Fruit fly (Drosophila melanogaster) S2 (cell line): ENCODE data around the gene CG8326.
A peak's percentile ranks its signal among the peaks of the same experiment; 100 is the strongest.

ENCODE experiments used
- CG8478 ChIP-seq: fragments of >200 bp; optimal IDR thresholded peaks from 2 replicates; lab custom pipeline; 2018
- CTCF ChIP-seq, 2 experiments: fragments of >200 bp; optimal IDR thresholded peaks; 2 replicates each; lab custom pipeline; 2018

CG8326 gene

dm6 chrX:17631996-17632612 is 2.8 kb upstream of the CG8326 start, which contains the start of the genes corolla and ND-24:
TSS of gene corolla (minus strand) at chrX:17632047.
TSS of gene ND-24 (plus strand) at chrX:17632089.
- no peak for TF ChIP-seq CTCF (optimal IDR thresholded peaks at IDR 0.05; lab: Kevin White, UChicago)
- TF ChIP-seq CG8478 = no peak

- TF ChIP-seq CTCF (optimal IDR thresholded peaks at IDR 0.05; lab: Kevin White, UChicago) (no peak), CG8478 (no peak)
Observed at dm6 chrX:17627090-17627992, 2.0 kb downstream of the CG8326 start, which contains the start of gene stas. TSS of gene stas (minus strand) at chrX:17627895.

dm6 chrX:17625833-17626232 is 3.5 kb downstream of the CG8326 start:
- TF ChIP-seq CG8478 (no peak), CTCF (optimal IDR thresholded peaks at IDR 0.05; lab: Kevin White, UChicago) (no peak)

- no peak for TF ChIP-seq CTCF (optimal IDR thresholded peaks at IDR 0.05; lab: Kevin White, UChicago)
- TF ChIP-seq CG8478 = no peak
Observed at dm6 chrX:17624983-17625401, 4.3 kb downstream of the CG8326 start.

dm6 chrX:17624223-17624982 is 4.9 kb downstream of the CG8326 start:
- TF ChIP-seq CG8478 = no peak
- no peak for TF ChIP-seq CTCF (optimal IDR thresholded peaks at IDR 0.05; lab: Kevin White, UChicago)

- no peak for TF ChIP-seq CTCF (optimal IDR thresholded peaks at IDR 0.05; lab: Kevin White, UChicago)
- no peak for TF ChIP-seq CG8478
Observed at dm6 chrX:17622187-17622586, 7.1 kb downstream of the CG8326 start.

- TF ChIP-seq CG8478 (no peak), CTCF (optimal IDR thresholded peaks at IDR 0.05; lab: Kevin White, UChicago) (no peak)
Observed at dm6 chrX:17611455-17611854, 17.8 kb downstream of the CG8326 start.

dm6 chrX:17602466-17602865 is 26.8 kb downstream of the CG8326 start:
- TF ChIP-seq CTCF (optimal IDR thresholded peaks at IDR 0.05; lab: Kevin White, UChicago) (no peak), CG8478 (no peak)

dm6 chrX:17599330-17599729 is 30.0 kb downstream of the CG8326 start, which contains the start of gene X11L:
TSS of gene X11L (plus strand) at chrX:17599608.
- TF ChIP-seq CG8478 (no peak), CTCF (optimal IDR thresholded peaks at IDR 0.05; lab: Kevin White, UChicago) (no peak)

dm6 chrX:17597622-17598021 is 31.7 kb downstream of the CG8326 start:
- TF ChIP-seq CG8478 (no peak), CTCF (optimal IDR thresholded peaks at IDR 0.05; lab: Kevin White, UChicago) (no peak)

dm6 chrX:17595822-17596221 is 33.5 kb downstream of the CG8326 start:
- TF ChIP-seq CG8478 (no peak), CTCF (optimal IDR thresholded peaks at IDR 0.05; lab: Kevin White, UChicago) (no peak)

dm6 chrX:17594745-17595144 is 34.5 kb downstream of the CG8326 start:
- TF ChIP-seq CTCF (optimal IDR thresholded peaks at IDR 0.05; lab: Kevin White, UChicago) = no peak
- no peak for TF ChIP-seq CG8478

dm6 chrX:17588565-17588964 is 40.7 kb downstream of the CG8326 start, which contains the start of gene CG12992:
TSS of gene CG12992 (plus strand) at chrX:17588865.
- no peak for TF ChIP-seq CTCF (optimal IDR thresholded peaks at IDR 0.05; lab: Kevin White, UChicago)
- no peak for TF ChIP-seq CG8478

- TF ChIP-seq CG8478 (no peak), CTCF (optimal IDR thresholded peaks at IDR 0.05; lab: Kevin White, UChicago) (no peak)
Observed at dm6 chrX:17588134-17588533, 41.2 kb downstream of the CG8326 start.

dm6 chrX:17585892-17586291 is 43.4 kb downstream of the CG8326 start:
- TF ChIP-seq CG8478 = no peak
- TF ChIP-seq CTCF (optimal IDR thresholded peaks at IDR 0.05; lab: Kevin White, UChicago) = peak; percentile 58 to 72
